Worm (Caenorhabditis elegans) whole organism, L2 larva: ENCODE results near the gene srw-84.

ENCODE experiments used
- blmp-1 ChIP-seq: sonication (generic microtip); optimal IDR thresholded peaks from 2 replicates; lab custom pipeline; 2017; ENCODE audit warnings: missing genetic modification characterization, mild to moderate bottlenecking, missing compliant biosample characterization, antibody characterized with exemption, moderate library complexity; ENCODE audit not compliant: insufficient read depth
- crh-2 ChIP-seq: sonication (generic microtip); optimal IDR thresholded peaks from 2 replicates; lab custom pipeline; 2017; ENCODE audit warnings: missing biosample characterization, missing genetic modification characterization
- elt-1 ChIP-seq: fragments of 150-350 bp; optimal IDR thresholded peaks from 2 replicates; lab custom pipeline; 2014; ENCODE audit warnings: missing biosample characterization, missing genetic modification characterization
- lin-13 ChIP-seq: fragments of 150-350 bp; optimal IDR thresholded peaks from 2 replicates; lab custom pipeline; 2014; ENCODE audit warnings: missing biosample characterization, missing genetic modification reagents, missing genetic modification characterization
- mab-5 ChIP-seq: fragments of 150-350 bp; optimal IDR thresholded peaks from 2 replicates; lab custom pipeline; 2014; ENCODE audit warnings: missing biosample characterization, missing genetic modification characterization
- nhr-10 ChIP-seq: sonication (generic microtip); optimal IDR thresholded peaks from 2 replicates; lab custom pipeline; 2017; ENCODE audit warnings: missing biosample characterization, missing genetic modification characterization
- nhr-11 ChIP-seq: fragments of 150-350 bp; optimal IDR thresholded peaks from 2 replicates; lab custom pipeline; 2014; ENCODE audit warnings: missing biosample characterization, missing genetic modification characterization
- nhr-25 ChIP-seq: fragments of 150-350 bp; sonication (generic microtip); optimal IDR thresholded peaks from 3 replicates; lab custom pipeline; 2014; ENCODE audit warnings: missing biosample characterization, missing genetic modification characterization
- nhr-6 ChIP-seq: fragments of 150-350 bp; optimal IDR thresholded peaks from 2 replicates; lab custom pipeline; 2014; ENCODE audit warnings: missing biosample characterization, missing genetic modification characterization
- ztf-4 ChIP-seq: fragments of 150-350 bp; optimal IDR thresholded peaks from 2 replicates; lab custom pipeline; 2014; ENCODE audit warnings: missing biosample characterization, missing genetic modification characterization

- no peak for TF ChIP-seq nhr-6 (tag; lab: Kevin White, UChicago)
- TF ChIP-seq blmp-1 (tag; lab: Kevin White, UChicago): no peak
- no peak for TF ChIP-seq crh-2
- no peak for TF ChIP-seq nhr-11 (tag; lab: Kevin White, UChicago)
- no peak for TF ChIP-seq nhr-25 (tag; lab: Kevin White, UChicago)
- TF ChIP-seq mab-5 (tag; lab: Kevin White, UChicago): no peak
- TF ChIP-seq nhr-10 (tag; lab: Kevin White, UChicago): no peak
- no peak for TF ChIP-seq lin-13
- no peak for TF ChIP-seq elt-1
- TF ChIP-seq ztf-4 (tag; lab: Kevin White, UChicago): no peak
These were observed 15.7 kb downstream of the srw-84 start for ce11 chrV:19396576-19397313.
